Fruit fly (Drosophila melanogaster) whole organism: ENCODE results near the gene CG6409.

Experiments used
- CG8478 ChIP-seq: fragments of >200 bp; optimal IDR thresholded peaks from 2 replicates; lab custom pipeline; 2018; ENCODE audit warnings: inconsistent platforms
- EcR ChIP-seq, 2 experiments: fragments of >200 bp; optimal IDR thresholded peaks; 2 replicates each; lab custom pipeline; 2017; ENCODE audit warnings: missing biosample characterization in 2 of 2, missing genetic modification characterization in 2 of 2, missing genetic modification reagents in 2 of 2
- pan ChIP-seq: fragments of >200 bp; optimal IDR thresholded peaks from 2 replicates; lab custom pipeline; 2017
- psq ChIP-seq: fragments of >200 bp; optimal IDR thresholded peaks from 2 replicates; lab custom pipeline; 2017

DNA sequence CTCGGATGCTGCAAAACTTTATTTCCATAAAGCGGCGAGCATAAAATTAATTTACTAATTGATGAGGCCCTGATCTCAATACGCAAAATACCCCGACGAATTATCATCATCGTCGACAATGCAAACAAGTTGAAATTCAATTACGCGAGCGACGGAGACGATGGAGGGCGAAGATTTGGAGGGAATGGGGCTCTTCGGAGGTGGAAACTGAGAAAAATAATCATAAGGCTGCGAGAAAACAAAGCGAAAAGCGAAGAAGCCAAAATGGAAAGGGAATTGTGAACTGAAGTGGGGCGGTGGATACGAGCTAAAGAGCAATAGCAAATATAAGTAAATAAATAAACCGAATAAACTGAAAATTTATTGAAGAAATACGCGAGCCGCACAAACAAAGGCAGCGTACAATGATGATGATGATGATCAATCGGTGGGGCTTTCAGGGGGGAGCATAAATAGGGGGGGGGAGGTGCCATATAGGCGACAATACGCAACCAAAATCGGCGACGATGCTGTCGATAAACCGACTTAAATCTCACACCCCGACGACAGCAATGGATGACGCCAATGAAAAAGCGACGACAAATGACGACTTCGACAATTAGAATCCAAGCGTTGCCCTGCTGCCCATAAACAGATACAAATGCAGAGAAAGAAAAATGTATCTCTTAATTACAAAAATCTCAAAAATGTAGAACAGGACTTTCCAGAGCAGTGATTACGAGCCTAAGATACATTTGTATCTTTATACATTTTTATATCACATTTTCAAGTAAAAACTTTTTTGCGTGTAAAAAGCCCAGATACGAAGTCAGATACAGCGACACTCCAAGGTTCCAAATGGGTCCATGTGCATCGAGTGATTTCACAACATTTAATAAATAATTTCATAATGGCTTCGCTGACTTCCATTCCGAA lies 44.1 kb downstream of the CG6409 start:
- TF ChIP-seq pan (lab: Kevin White, UChicago) (no peak), CG8478 (lab: Kevin White, UChicago) (no peak), psq (lab: Kevin White, UChicago) (no peak), EcR (GFP tag; optimal IDR thresholded peaks at IDR 0.05; lab: Kevin White, UChicago) (no peak)
